Worm (Caenorhabditis elegans) whole organism, young adult: Measurements from ENCODE around the gene flp-11.

Experiments used
- hsf-1 ChIP-seq: fragments of 200-800 bp; sonication (Bioruptor generic); IDR thresholded peaks from 2 replicates; pipeline ENCODE4 v1.3.6; 2022; ENCODE audit warnings: missing genetic modification reagents, missing genetic modification characterization, missing compliant biosample characterization
- pbrm-1 ChIP-seq: fragments of 200-800 bp; sonication (Bioruptor generic); IDR thresholded peaks from 2 replicates; pipeline ENCODE4 v1.3.6; 2022; ENCODE audit warnings: missing genetic modification reagents, missing genetic modification characterization, missing compliant biosample characterization
- sea-2 ChIP-seq: fragments of 200-800 bp; sonication (Bioruptor generic); IDR thresholded peaks from 2 replicates; pipeline ENCODE4 v1.3.6; 2022; ENCODE audit warnings: missing genetic modification characterization, missing compliant biosample characterization

- TF ChIP-seq sea-2 (GFP tag; lab: Robert Waterston, UW): no peak
- TF ChIP-seq hsf-1 (GFP tag; lab: Robert Waterston, UW): no peak
- TF ChIP-seq pbrm-1: no peak
Measured at ce11 chrX:4628350-4628749, 49.6 kb downstream of the flp-11 start.
